Fruit fly (Drosophila melanogaster) whole organism, pupa: Measurements from ENCODE around the gene abs.

Experiments used
- CG17806 ChIP-seq: fragments of 200-800 bp; sonication (Bioruptor generic); optimal IDR thresholded peaks from 2 replicates; lab custom pipeline; 2018; ENCODE audit warnings: missing biosample characterization, mild to moderate bottlenecking, missing genetic modification characterization, moderate library complexity
- EcR ChIP-seq: fragments of 200-800 bp; sonication (Bioruptor generic); optimal IDR thresholded peaks from 3 replicates; lab custom pipeline; 2019; ENCODE audit warnings: missing biosample characterization, missing genetic modification characterization, mild to moderate bottlenecking, moderate library complexity, missing genetic modification reagents

dm6 chr3R:4280062-4280461 is 47.2 kb downstream of the abs start, which contains the start of gene cpx:
- TF ChIP-seq CG17806 (tag; lab: Kevin White, UChicago) = no peak
- no peak for TF ChIP-seq EcR (GFP tag; lab: Kevin White, UChicago)
